Fruit fly (Drosophila melanogaster): Measurements from ENCODE around the gene CG43089.
A peak's percentile ranks its signal among the peaks of the same experiment; 100 is the strongest.

dm6 chr3L:3691639-3692038, 22.2 kb upstream of the CG43089 start:
- no peak for TF ChIP-seq CG9139 (GFP tag; optimal IDR thresholded peaks at IDR 0.05)
- no peak for TF ChIP-seq CG8319 (GFP tag; optimal IDR thresholded peaks at IDR 0.05)
- TF ChIP-seq salr (GFP tag; optimal IDR thresholded peaks at IDR 0.05): no peak
- no peak for TF ChIP-seq Ets96B (tag; optimal IDR thresholded peaks at IDR 0.05)
- TF ChIP-seq OdsH (GFP tag; optimal IDR thresholded peaks at IDR 0.05): no peak
- TF ChIP-seq Sox102F (GFP tag; optimal IDR thresholded peaks at IDR 0.05): peak; percentile 7
- TF ChIP-seq vri (GFP tag; optimal IDR thresholded peaks at IDR 0.05): peak; percentile 40
- no peak for TF ChIP-seq CG10669 (GFP tag; optimal IDR thresholded peaks at IDR 0.05)
- no peak for TF ChIP-seq CG31627 (GFP tag; optimal IDR thresholded peaks at IDR 0.05)
- TF ChIP-seq Hr39 (GFP tag; optimal IDR thresholded peaks at IDR 0.05): no peak
- no peak for TF ChIP-seq CG1621 (tag; optimal IDR thresholded peaks at IDR 0.05)
- no peak for TF ChIP-seq Hr38 (GFP tag; optimal IDR thresholded peaks at IDR 0.05)
